Fruit fly (Drosophila melanogaster): ENCODE data around the gene Sema1a.

Sema1a gene

DNA sequence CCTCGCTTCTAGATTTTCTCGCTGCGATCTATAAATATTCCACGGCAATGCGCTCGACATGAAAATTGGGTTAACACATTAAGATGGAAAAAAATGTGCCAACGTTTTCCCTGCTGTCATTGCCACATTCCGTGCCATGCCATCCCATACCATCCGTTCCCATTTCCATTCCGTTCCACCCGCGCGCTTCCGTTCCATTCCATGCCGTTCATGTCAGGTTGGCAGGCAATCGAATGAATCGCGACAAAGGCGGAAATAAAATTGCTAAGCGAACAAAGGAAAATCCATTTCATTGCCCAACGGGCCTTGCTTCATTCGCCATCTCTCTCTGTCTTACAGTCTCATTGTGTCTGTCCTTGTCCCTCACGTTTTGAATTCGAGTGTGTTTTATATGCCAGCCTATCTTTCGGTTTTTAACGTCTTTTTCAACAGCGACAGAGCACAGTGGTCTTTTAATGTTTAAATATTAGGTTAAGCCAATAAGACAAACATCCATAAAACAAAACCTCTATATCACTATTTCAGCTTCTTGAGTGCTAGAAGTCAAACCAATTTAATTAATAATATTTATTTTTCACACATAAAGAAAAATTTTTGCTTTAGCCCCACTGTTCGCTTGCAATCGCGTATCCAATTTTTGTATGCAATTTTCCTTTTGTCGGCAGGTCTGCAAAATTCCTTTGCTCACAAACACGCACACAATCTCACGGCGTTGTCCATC lies 91.9 kb downstream of the Sema1a start (continued):
- TF ChIP-seq CG10543 (GFP tag; optimal IDR thresholded peaks at IDR 0.05) = no peak
- TF ChIP-seq CG18764 (GFP tag; optimal IDR thresholded peaks at IDR 0.05) = no peak
- no peak for TF ChIP-seq CG17361 (GFP tag; IDR thresholded peaks at IDR 0.05)
- no peak for TF ChIP-seq CG6272 (GFP tag; IDR thresholded peaks at IDR 0.05)
- TF ChIP-seq CG33213 (GFP tag; optimal IDR thresholded peaks at IDR 0.05) = no peak
- TF ChIP-seq Xbp1 (GFP tag; optimal IDR thresholded peaks at IDR 0.05) = peak; percentile 3
- no peak for TF ChIP-seq Hsf (GFP tag; optimal IDR thresholded peaks at IDR 0.05)
- TF ChIP-seq rib (GFP tag; IDR thresholded peaks at IDR 0.05) = no peak
- TF ChIP-seq sd (tag; optimal IDR thresholded peaks at IDR 0.05) = no peak
- peak; percentile 68 for TF ChIP-seq Ets97D (GFP tag; optimal IDR thresholded peaks at IDR 0.05)
- TF ChIP-seq dysf (GFP tag; IDR thresholded peaks at IDR 0.05) = 0 out of 3 replicates have a peak, but pooled peaks have one; percentile 25
- TF ChIP-seq CG4328 (GFP tag; optimal IDR thresholded peaks at IDR 0.05) = no peak
- no peak for TF ChIP-seq zen2 (GFP tag; IDR thresholded peaks at IDR 0.05; ENCODE audit: partially characterized antibody)
- TF ChIP-seq Optix (GFP tag; IDR thresholded peaks at IDR 0.05) = no peak
- no peak for TF ChIP-seq CG9609 (GFP tag; optimal IDR thresholded peaks at IDR 0.05)
- TF ChIP-seq her (GFP tag; optimal IDR thresholded peaks at IDR 0.05) = no peak
- TF ChIP-seq Ets65A (GFP tag) = no peak
- peak; percentile 36 for TF ChIP-seq CG12391 (tag; optimal IDR thresholded peaks at IDR 0.05)
- TF ChIP-seq CG4424 (GFP tag; optimal IDR thresholded peaks at IDR 0.05) = no peak
- 0 out of 3 replicates have a peak, but pooled peaks have one; percentile 19 for TF ChIP-seq tgo (GFP tag; IDR thresholded peaks at IDR 0.05)
- no peak for TF ChIP-seq Bteb2 (GFP tag; optimal IDR thresholded peaks at IDR 0.05)
- TF ChIP-seq Lpt (GFP tag; optimal IDR thresholded peaks at IDR 0.05) = no peak
- no peak for TF ChIP-seq wdn (GFP tag; IDR thresholded peaks at IDR 0.05)
- peak; percentile 1 for TF ChIP-seq Hr3 (GFP tag; optimal IDR thresholded peaks at IDR 0.05)
- TF ChIP-seq CG12155 (GFP tag; optimal IDR thresholded peaks at IDR 0.05) = no peak
- TF ChIP-seq CG2120 (GFP tag; optimal IDR thresholded peaks at IDR 0.05) = no peak
- no peak for TF ChIP-seq Sry-β (GFP tag; optimal IDR thresholded peaks at IDR 0.05)
- TF ChIP-seq CG9876 (GFP tag; optimal IDR thresholded peaks at IDR 0.05) = no peak
- no peak for TF ChIP-seq CG32532 (GFP tag; IDR thresholded peaks at IDR 0.05)
- TF ChIP-seq CG7839 (tag; optimal IDR thresholded peaks at IDR 0.05) = peak; percentile 50
- no peak for TF ChIP-seq lmd (GFP tag; IDR thresholded peaks at IDR 0.05)
- no peak for TF ChIP-seq pros (GFP tag; optimal IDR thresholded peaks at IDR 0.05)
- TF ChIP-seq Nf-YA (GFP tag; IDR thresholded peaks at IDR 0.05) = no peak
- TF ChIP-seq CG4854 (GFP tag; optimal IDR thresholded peaks at IDR 0.05) = no peak
- TF ChIP-seq CG32767 (GFP tag; IDR thresholded peaks at IDR 0.05) = no peak
- 0 out of 2 replicates have a peak, but pooled peaks have one; percentile 24 for TF ChIP-seq ara (GFP tag; IDR thresholded peaks at IDR 0.05)
- TF ChIP-seq ems (GFP tag; optimal IDR thresholded peaks at IDR 0.05) = no peak
- TF ChIP-seq CG10267 (tag; optimal IDR thresholded peaks at IDR 0.05) = peak; percentile 1
- TF ChIP-seq grau (tag; optimal IDR thresholded peaks at IDR 0.05) = no peak
- TF ChIP-seq CG13894 (tag; optimal IDR thresholded peaks at IDR 0.05) = peak; percentile 42
- TF ChIP-seq CG15601 (tag; optimal IDR thresholded peaks at IDR 0.05) = no peak
- TF ChIP-seq mld (GFP tag; IDR thresholded peaks at IDR 0.05; ENCODE audit: partially characterized antibody) = no peak
- no peak for TF ChIP-seq CG12071 (GFP tag; optimal IDR thresholded peaks at IDR 0.05)
- TF ChIP-seq fd3F (GFP tag; optimal IDR thresholded peaks at IDR 0.05) = no peak
- no peak for TF ChIP-seq CG8359 (GFP tag; optimal IDR thresholded peaks at IDR 0.05; ENCODE audit: borderline replicate concordance)
- TF ChIP-seq Camta (GFP tag; optimal IDR thresholded peaks at IDR 0.05) = no peak
- TF ChIP-seq CG8924 (tag; optimal IDR thresholded peaks at IDR 0.05) = no peak
- no peak for TF ChIP-seq nmo (GFP tag; optimal IDR thresholded peaks at IDR 0.05)
- TF ChIP-seq sna (GFP tag; IDR thresholded peaks at IDR 0.05; ENCODE audit: partially characterized antibody) = no peak
- TF ChIP-seq slp2 (GFP tag; optimal IDR thresholded peaks at IDR 0.05) = no peak
- peak; percentile 48; the same call in 1 of the 2 replicates for TF ChIP-seq H2.0 (GFP tag; IDR thresholded peaks at IDR 0.05)

Measured in whole organism, embryonic.